Worm (Caenorhabditis elegans): ENCODE results near the gene F17C11.2.

F17C11.2 gene

DNA sequence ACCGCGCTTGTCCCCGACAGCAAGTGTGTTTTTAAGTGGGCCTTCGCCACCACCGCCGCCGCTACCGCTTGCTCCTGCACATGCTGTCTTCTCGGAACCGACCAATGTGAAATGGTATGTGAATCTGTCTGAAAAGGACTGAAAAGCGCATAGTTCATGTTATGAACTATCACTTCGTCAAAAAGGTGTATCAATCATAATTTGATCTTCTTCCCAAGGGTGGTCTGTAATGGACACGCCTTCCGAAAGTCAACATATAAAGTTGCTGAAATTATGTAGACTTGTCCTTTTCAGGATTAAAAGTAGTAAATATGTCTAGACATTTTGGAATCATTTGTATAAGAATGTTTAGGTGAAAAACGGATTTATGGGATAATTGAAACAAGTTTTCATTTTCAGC, 5.9 kb upstream of the F17C11.2 start, which contains the start of gene zip-9:
TSS of gene zip-9 (plus strand) at position 301 of the 400 bp plus-strand sequence.
- TF ChIP-seq hnd-1 (tag; optimal IDR thresholded peaks at IDR 0.05) (no peak), sea-1 (GFP tag; conservative IDR thresholded peaks at IDR 0.05) (no peak), scrt-1 (GFP tag; IDR thresholded peaks at IDR 0.05) (no peak), F13C5.2 (tag; optimal IDR thresholded peaks at IDR 0.05) (no peak), tbx-37 (GFP tag; conservative IDR thresholded peaks at IDR 0.05) (no peak), ceh-13 (GFP tag; optimal IDR thresholded peaks at IDR 0.05) (no peak), aly-1 (tag; optimal IDR thresholded peaks at IDR 0.05) (no peak), hmbx-1 (tag; optimal IDR thresholded peaks at IDR 0.05) (no peak), ets-7 (tag; optimal IDR thresholded peaks at IDR 0.05) (no peak), B0310.2 (tag; optimal IDR thresholded peaks at IDR 0.05) (no peak), hmg-4 (GFP tag; optimal IDR thresholded peaks at IDR 0.05) (no peak), ama-1 (optimal IDR thresholded peaks at IDR 0.05) (no peak), pes-1 (GFP tag; IDR thresholded peaks at IDR 0.05) (no peak), tra-4 (tag; optimal IDR thresholded peaks at IDR 0.05) (no peak), ceh-36 (tag; optimal IDR thresholded peaks at IDR 0.05) (no peak)

ce11 chrV:10944903-10945302, 3.1 kb upstream of the F17C11.2 start:
- TF ChIP-seq flt-1 (GFP tag; IDR thresholded peaks at IDR 0.05): no peak
- no peak for TF ChIP-seq ceh-13 (GFP tag; optimal IDR thresholded peaks at IDR 0.05)
- no peak for TF ChIP-seq aly-1 (tag; optimal IDR thresholded peaks at IDR 0.05)
- no peak for TF ChIP-seq tbx-11 (GFP tag; IDR thresholded peaks at IDR 0.05)
- TF ChIP-seq pes-1 (GFP tag; IDR thresholded peaks at IDR 0.05): no peak
- no peak for TF ChIP-seq scrt-1 (GFP tag; IDR thresholded peaks at IDR 0.05)

DNA sequence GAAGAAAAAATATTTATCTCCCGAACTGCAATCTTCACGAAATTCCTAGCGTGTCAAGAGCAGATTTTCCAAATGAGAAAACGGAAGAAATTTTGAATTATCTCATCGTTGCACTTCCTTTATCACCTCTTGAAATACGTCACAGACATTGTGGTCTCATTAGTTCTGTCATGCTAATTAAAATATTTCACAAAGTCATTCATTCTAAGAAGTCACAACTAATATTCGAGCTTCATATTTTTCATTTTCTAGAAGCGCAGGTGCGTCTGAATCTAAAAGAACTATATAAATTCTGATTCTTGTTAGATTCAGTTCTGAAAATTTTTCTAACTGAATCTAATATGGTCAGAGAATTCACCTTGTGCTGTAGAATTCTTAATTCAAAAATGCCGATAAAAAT, 820 bp upstream of the F17C11.2 start:
- TF ChIP-seq pes-1 (GFP tag; IDR thresholded peaks at IDR 0.05) (no peak), B0310.2 (tag; optimal IDR thresholded peaks at IDR 0.05) (no peak), F13C5.2 (tag; optimal IDR thresholded peaks at IDR 0.05) (no peak), scrt-1 (GFP tag; IDR thresholded peaks at IDR 0.05) (no peak), ceh-36 (tag; optimal IDR thresholded peaks at IDR 0.05) (no peak)

ce11 chrV:10949511-10949910, 1.5 kb downstream of the F17C11.2 start, which contains the start of gene col-153:
Gene col-153, plus strand, starts transcription at chrV:10949811.
- TF ChIP-seq aly-1 (tag; optimal IDR thresholded peaks at IDR 0.05) (no peak), hmbx-1 (tag; optimal IDR thresholded peaks at IDR 0.05) (no peak), B0310.2 (tag; optimal IDR thresholded peaks at IDR 0.05) (no peak), scrt-1 (GFP tag; IDR thresholded peaks at IDR 0.05) (no peak), hmg-4 (GFP tag; optimal IDR thresholded peaks at IDR 0.05) (no peak), tbx-37 (GFP tag; conservative IDR thresholded peaks at IDR 0.05) (no peak), ama-1 (optimal IDR thresholded peaks at IDR 0.05) (no peak), flt-1 (GFP tag; IDR thresholded peaks at IDR 0.05) (no peak), tbx-11 (GFP tag; IDR thresholded peaks at IDR 0.05) (no peak), ets-7 (tag; optimal IDR thresholded peaks at IDR 0.05) (no peak), ceh-13 (GFP tag; optimal IDR thresholded peaks at IDR 0.05) (no peak)

ce11 chrV:10951655-10952278, 3.7 kb downstream of the F17C11.2 start, which contains the start of gene F17C11.4:
Gene F17C11.4, plus strand, starts transcription at chrV:10951860.
- TF ChIP-seq sea-1 (GFP tag; conservative IDR thresholded peaks at IDR 0.05) (0 out of 2 replicates have a peak, but pooled peaks have one; percentile 6), ceh-36 (tag; optimal IDR thresholded peaks at IDR 0.05) (no peak), ceh-13 (GFP tag; optimal IDR thresholded peaks at IDR 0.05) (no peak), scrt-1 (GFP tag; IDR thresholded peaks at IDR 0.05) (no peak), F13C5.2 (tag; optimal IDR thresholded peaks at IDR 0.05) (no peak), ets-7 (tag; optimal IDR thresholded peaks at IDR 0.05) (no peak), tra-4 (tag; optimal IDR thresholded peaks at IDR 0.05) (no peak), hmg-4 (GFP tag; optimal IDR thresholded peaks at IDR 0.05) (no peak), pes-1 (GFP tag; IDR thresholded peaks at IDR 0.05) (no peak), tbx-37 (GFP tag; conservative IDR thresholded peaks at IDR 0.05) (peak; percentile 17; the same call in 1 of the 2 replicates), ama-1 (optimal IDR thresholded peaks at IDR 0.05) (no peak), hmbx-1 (tag; optimal IDR thresholded peaks at IDR 0.05) (no peak), B0310.2 (tag; optimal IDR thresholded peaks at IDR 0.05) (no peak)

- no peak for TF ChIP-seq ceh-36 (tag; optimal IDR thresholded peaks at IDR 0.05)
- no peak for TF ChIP-seq aly-1 (tag; optimal IDR thresholded peaks at IDR 0.05)
- TF ChIP-seq ceh-13 (GFP tag; optimal IDR thresholded peaks at IDR 0.05): no peak
- TF ChIP-seq tra-4 (tag; optimal IDR thresholded peaks at IDR 0.05): no peak
- TF ChIP-seq hmbx-1 (tag; optimal IDR thresholded peaks at IDR 0.05): no peak
- no peak for TF ChIP-seq ama-1 (optimal IDR thresholded peaks at IDR 0.05)
Observed at ce11 chrV:10953471-10954155, 5.6 kb downstream of the F17C11.2 start.

ce11 chrV:10954334-10954733, 6.3 kb downstream of the F17C11.2 start, which contains the start of gene clec-221:
Gene clec-221, minus strand, starts transcription at chrV:10954434.
- TF ChIP-seq B0310.2 (tag; optimal IDR thresholded peaks at IDR 0.05) (no peak), hnd-1 (tag; optimal IDR thresholded peaks at IDR 0.05) (no peak), ceh-13 (GFP tag; optimal IDR thresholded peaks at IDR 0.05) (no peak), scrt-1 (GFP tag; IDR thresholded peaks at IDR 0.05) (no peak), tbx-11 (GFP tag; IDR thresholded peaks at IDR 0.05) (no peak), hmg-4 (GFP tag; optimal IDR thresholded peaks at IDR 0.05) (no peak), tbx-37 (GFP tag; conservative IDR thresholded peaks at IDR 0.05) (no peak), hmbx-1 (tag; optimal IDR thresholded peaks at IDR 0.05) (no peak), ama-1 (optimal IDR thresholded peaks at IDR 0.05) (no peak), ets-7 (tag; optimal IDR thresholded peaks at IDR 0.05) (no peak), ceh-36 (tag; optimal IDR thresholded peaks at IDR 0.05) (no peak), tra-4 (tag; optimal IDR thresholded peaks at IDR 0.05) (no peak), pes-1 (GFP tag; IDR thresholded peaks at IDR 0.05) (no peak), flt-1 (GFP tag; IDR thresholded peaks at IDR 0.05) (no peak), sea-1 (GFP tag; conservative IDR thresholded peaks at IDR 0.05) (no peak), F13C5.2 (tag; optimal IDR thresholded peaks at IDR 0.05) (no peak), aly-1 (tag; optimal IDR thresholded peaks at IDR 0.05) (no peak)
